Fruit fly (Drosophila melanogaster): ENCODE measurements around the gene eIF4E1.

Gene eIF4E1

DNA sequence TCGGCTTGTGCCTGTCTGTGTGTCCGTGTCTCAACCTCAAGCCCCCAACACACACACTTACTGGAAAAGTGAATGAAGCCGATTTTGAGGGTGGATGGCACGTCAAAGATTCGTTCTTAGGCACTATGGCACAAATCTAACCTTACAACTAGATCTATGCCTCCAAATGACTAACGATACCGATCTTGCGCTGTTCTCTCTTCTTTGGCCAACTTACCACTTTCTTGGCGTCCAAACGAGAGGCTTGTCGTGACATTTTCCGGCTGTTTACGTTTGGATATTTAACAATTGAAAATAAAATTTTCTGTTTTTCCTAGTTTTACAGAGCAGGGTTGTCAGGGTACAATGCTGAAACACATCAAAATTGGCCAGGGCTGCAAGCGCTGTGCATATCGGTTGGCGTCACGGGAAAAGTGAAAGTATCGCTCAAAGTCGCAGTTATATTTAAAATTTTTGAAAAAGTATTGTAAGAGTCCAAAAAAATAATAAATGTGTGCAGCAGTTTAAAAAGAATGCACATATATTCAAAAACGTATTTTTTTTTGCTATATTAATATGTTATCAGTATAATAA lies 39.7 kb upstream of the eIF4E1 start, which contains the start of the genes Bet3 and Nf-YA (continued):
- TF ChIP-seq gfzf (GFP tag; optimal IDR thresholded peaks at IDR 0.05) = peak; percentile 54
- TF ChIP-seq trh (GFP tag; optimal IDR thresholded peaks at IDR 0.05) = no peak
- TF ChIP-seq BEAF-32 (GFP tag; optimal IDR thresholded peaks at IDR 0.05) = peak; percentile 90
- TF ChIP-seq tup (GFP tag; optimal IDR thresholded peaks at IDR 0.05) = no peak
- TF ChIP-seq CG7357 (GFP tag; IDR thresholded peaks at IDR 0.05) = no peak; the same call in 2 of the 3 replicates
- TF ChIP-seq MESR4 (GFP tag; optimal IDR thresholded peaks at IDR 0.05) = peak; percentile 92
- TF ChIP-seq CG11560 (tag; IDR thresholded peaks at IDR 0.05) = no peak
- peak; percentile 40; the same call in 1 of the 2 replicates for TF ChIP-seq CG11696 (GFP tag; IDR thresholded peaks at IDR 0.05)
- TF ChIP-seq pan (optimal IDR thresholded peaks at IDR 0.05) = no peak
- no peak for TF ChIP-seq pan (GFP tag; optimal IDR thresholded peaks at IDR 0.05 in 1 of 2, IDR thresholded peaks at IDR 0.05 in 1 of 2)
- TF ChIP-seq CG6175 (GFP tag; IDR thresholded peaks at IDR 0.05) = no peak
- no peak for TF ChIP-seq tio (GFP tag; optimal IDR thresholded peaks at IDR 0.05)
- TF ChIP-seq sim (GFP tag; IDR thresholded peaks at IDR 0.05) = no peak
- no peak for TF ChIP-seq insv (GFP tag; optimal IDR thresholded peaks at IDR 0.05)
- TF ChIP-seq CG33213 (GFP tag; optimal IDR thresholded peaks at IDR 0.05) = peak; percentile 27
- no peak for TF ChIP-seq klu (GFP tag; IDR thresholded peaks at IDR 0.05)
- peak; percentile 84 for TF ChIP-seq sna (GFP tag; IDR thresholded peaks at IDR 0.05; ENCODE audit: partially characterized antibody)
- TF ChIP-seq CG12071 (GFP tag; optimal IDR thresholded peaks at IDR 0.05) = no peak
- peak; percentile 72; the same call in 2 of the 3 replicates for TF ChIP-seq CG7963 (GFP tag; IDR thresholded peaks at IDR 0.05; ENCODE audit: partially characterized antibody)
- TF ChIP-seq HHEX (GFP tag; optimal IDR thresholded peaks at IDR 0.05) = peak; percentile 12
- TF ChIP-seq bigmax (GFP tag; optimal IDR thresholded peaks at IDR 0.05) = peak; percentile 89
- TF ChIP-seq CG7786 (GFP tag; optimal IDR thresholded peaks at IDR 0.05) = peak; percentile 51
- no peak for TF ChIP-seq esg (GFP tag; conservative IDR thresholded peaks at IDR 0.05)
- peak; percentile 38; the same call in 1 of the 2 replicates for TF ChIP-seq ttk (GFP tag; IDR thresholded peaks at IDR 0.05)
- TF ChIP-seq CG18599 (GFP tag; optimal IDR thresholded peaks at IDR 0.05) = peak; percentile 29
- TF ChIP-seq Med (GFP tag) = peak; percentile 94
- TF ChIP-seq Hr3 (GFP tag; optimal IDR thresholded peaks at IDR 0.05) = peak; percentile 50
- TF ChIP-seq CG3407 (GFP tag; optimal IDR thresholded peaks at IDR 0.05) = no peak
- TF ChIP-seq CG4404 (GFP tag; IDR thresholded peaks at IDR 0.05) = no peak
- TF ChIP-seq Oaz (GFP tag; IDR thresholded peaks at IDR 0.05) = no peak
- peak; percentile 47; the same call in 1 of the 2 replicates for TF ChIP-seq Ada2b (GFP tag; IDR thresholded peaks at IDR 0.05)
- peak; percentile 73 for TF ChIP-seq CG2129 (GFP tag; IDR thresholded peaks at IDR 0.05; ENCODE audit: partially characterized antibody)
- no peak for TF ChIP-seq Awh (GFP tag; IDR thresholded peaks at IDR 0.05)
- TF ChIP-seq schlank (tag; optimal IDR thresholded peaks at IDR 0.05) = no peak
- TF ChIP-seq phol (tag; optimal IDR thresholded peaks at IDR 0.05) = peak; percentile 61
- no peak for TF ChIP-seq CG12299 (tag; optimal IDR thresholded peaks at IDR 0.05)
- TF ChIP-seq trem (tag; optimal IDR thresholded peaks at IDR 0.05) = peak; percentile 62
- no peak for TF ChIP-seq Max (GFP tag; optimal IDR thresholded peaks at IDR 0.05)
- TF ChIP-seq CG17385 (GFP tag; optimal IDR thresholded peaks at IDR 0.05) = peak; percentile 8
- TF ChIP-seq D19B (GFP tag; optimal IDR thresholded peaks at IDR 0.05) = no peak
- no peak for TF ChIP-seq CG2875 (GFP tag; optimal IDR thresholded peaks at IDR 0.05)
- TF ChIP-seq dati (GFP tag; IDR thresholded peaks at IDR 0.05) = no peak
- peak; percentile 59; the same call in 1 of the 2 replicates for TF ChIP-seq CG6272 (GFP tag; IDR thresholded peaks at IDR 0.05)
- peak; percentile 68; the same call in 1 of the 2 replicates for TF ChIP-seq vvl (GFP tag; IDR thresholded peaks at IDR 0.05)
- peak; percentile 71 for TF ChIP-seq CG12391 (tag; optimal IDR thresholded peaks at IDR 0.05)
- TF ChIP-seq CG17359 (tag; optimal IDR thresholded peaks at IDR 0.05) = peak; percentile 9
- TF ChIP-seq CG5953 (GFP tag; IDR thresholded peaks at IDR 0.05) = no peak
- TF ChIP-seq CG18764 (GFP tag; optimal IDR thresholded peaks at IDR 0.05) = peak; percentile 6
- TF ChIP-seq org-1 (GFP tag; optimal IDR thresholded peaks at IDR 0.05) = no peak
- no peak for TF ChIP-seq salm (tag; optimal IDR thresholded peaks at IDR 0.05)
